Fruit fly (Drosophila melanogaster) whole organism, wandering third instar larva: ENCODE measurements around the gene CG43759.
A peak's percentile ranks its signal among the peaks of the same experiment; 100 is the strongest.

Source experiments
- Abd-B ChIP-seq: fragments of >200 bp; optimal IDR thresholded peaks from 2 replicates; lab custom pipeline; 2017; ENCODE audit warnings: missing biosample characterization, missing genetic modification characterization
- brk ChIP-seq: fragments of 200-800 bp; sonication (Bioruptor generic); optimal IDR thresholded peaks from 2 replicates; lab custom pipeline; 2016; ENCODE audit warnings: missing biosample characterization, mild to moderate bottlenecking, missing genetic modification characterization
- foxo ChIP-seq, 2 experiments: fragments of 200-800 bp; sonication (Bioruptor generic); optimal IDR thresholded peaks; 2 replicates in 1 of 2; 3 replicates in 1 of 2; lab custom pipeline; 2016 to 2017; ENCODE audit warnings: missing biosample characterization in 2 of 2, missing genetic modification characterization in 2 of 2
- fru ChIP-seq: fragments of 200-800 bp; sonication (Bioruptor generic); optimal IDR thresholded peaks from 3 replicates; lab custom pipeline; 2016; ENCODE audit warnings: missing biosample characterization, mild to moderate bottlenecking, missing genetic modification characterization
- h ChIP-seq: fragments of 200-800 bp; sonication (Bioruptor generic); optimal IDR thresholded peaks from 3 replicates; lab custom pipeline; 2016; ENCODE audit warnings: missing biosample characterization, mild to moderate bottlenecking, missing genetic modification characterization
- lola ChIP-seq: fragments of >200 bp; optimal IDR thresholded peaks from 2 replicates; lab custom pipeline; 2017; ENCODE audit warnings: missing biosample characterization, missing genetic modification characterization
- sage ChIP-seq: fragments of 200-800 bp; sonication (Bioruptor generic); optimal IDR thresholded peaks from 2 replicates; lab custom pipeline; 2016; ENCODE audit warnings: missing biosample characterization, mild to moderate bottlenecking, missing genetic modification characterization

dm6 chrX:19018102-19018814 lies 88.1 kb downstream of the CG43759 start:
- no peak for TF ChIP-seq brk (GFP tag; lab: Kevin White, UChicago)
- TF ChIP-seq h (GFP tag; lab: Kevin White, UChicago), result peak; percentile 58
- no peak for TF ChIP-seq Abd-B (GFP tag; lab: Kevin White, UChicago)
- TF ChIP-seq sage, result no peak
- TF ChIP-seq foxo (GFP tag; optimal IDR thresholded peaks at IDR 0.05; lab: Kevin White, UChicago), result peak in 1 of 2 experiments; percentile 65
- TF ChIP-seq lola (GFP tag; lab: Kevin White, UChicago), result no peak
- TF ChIP-seq fru (GFP tag; lab: Kevin White, UChicago), result peak; percentile 69
